Fruit fly (Drosophila melanogaster) S2 (cell line): ENCODE measurements around the gene mab-21.

ENCODE experiments used
- CG8478 ChIP-seq: fragments of >200 bp; optimal IDR thresholded peaks from 2 replicates; lab custom pipeline; 2018
- CTCF ChIP-seq, 2 experiments: fragments of >200 bp; optimal IDR thresholded peaks; 2 replicates each; lab custom pipeline; 2018

DNA sequence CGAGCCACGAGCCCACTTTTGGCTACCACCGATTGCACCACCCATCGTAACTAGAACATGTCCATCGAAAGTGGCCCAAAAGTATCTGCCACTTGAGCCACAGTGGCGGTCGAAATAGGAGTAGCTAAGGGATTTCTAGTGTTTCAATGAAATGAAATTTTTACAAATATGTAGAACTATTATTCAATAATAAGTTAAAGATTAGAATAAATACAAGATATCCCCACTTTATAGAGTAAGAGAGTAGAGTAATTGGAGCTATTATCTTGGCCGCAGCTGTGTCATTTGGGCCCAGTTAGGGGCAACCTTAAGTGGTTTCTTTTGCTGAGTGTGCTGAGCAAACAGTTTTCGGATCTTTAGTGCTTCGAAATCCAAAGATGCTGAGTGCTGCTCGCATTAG, 23.6 kb downstream of the mab-21 start:
- TF ChIP-seq CTCF (optimal IDR thresholded peaks at IDR 0.05; lab: Kevin White, UChicago) (no peak), CG8478 (lab: Kevin White, UChicago) (no peak)
